Worm (Caenorhabditis elegans): Measurements from ENCODE around the gene H25P19.1.

The H25P19.1 gene

ce11 chrV:676090-676489 is 11.4 kb upstream of the H25P19.1 start:
- no peak for TF ChIP-seq W03F9.2 (tag; optimal IDR thresholded peaks at IDR 0.05)
- no peak for TF ChIP-seq him-1 (tag; optimal IDR thresholded peaks at IDR 0.05)
- TF ChIP-seq dao-5 (tag; optimal IDR thresholded peaks at IDR 0.05) = no peak

- TF ChIP-seq dao-5 (tag; optimal IDR thresholded peaks at IDR 0.05) (no peak), W03F9.2 (tag; optimal IDR thresholded peaks at IDR 0.05) (peak; percentile 4)
These were observed 10.9 kb upstream of the H25P19.1 start, which contains the start of the genes fbxa-72 and srx-21 for ce11 chrV:676550-677084. TSS of gene fbxa-72 (minus strand) at chrV:676753. TSS of gene srx-21 (plus strand) at chrV:677034.

- TF ChIP-seq W03F9.2 (tag; optimal IDR thresholded peaks at IDR 0.05) (no peak), him-1 (tag; optimal IDR thresholded peaks at IDR 0.05) (no peak), dao-5 (tag; optimal IDR thresholded peaks at IDR 0.05) (no peak)
These were observed 7.8 kb upstream of the H25P19.1 start, which contains the start of gene srx-22 for ce11 chrV:679663-680062. TSS of gene srx-22 (plus strand) at chrV:679963.

- TF ChIP-seq him-1 (tag; optimal IDR thresholded peaks at IDR 0.05) = no peak
- no peak for TF ChIP-seq W03F9.2 (tag; optimal IDR thresholded peaks at IDR 0.05)
- TF ChIP-seq dao-5 (tag; optimal IDR thresholded peaks at IDR 0.05) = no peak
These were observed 5.5 kb upstream of the H25P19.1 start, which contains the start of gene srx-23 for ce11 chrV:682031-682430. TSS of gene srx-23 (plus strand) at chrV:682331.

- TF ChIP-seq W03F9.2 (tag; optimal IDR thresholded peaks at IDR 0.05) (no peak), dao-5 (tag; optimal IDR thresholded peaks at IDR 0.05) (no peak), him-1 (tag; optimal IDR thresholded peaks at IDR 0.05) (no peak)
These were observed 3.6 kb upstream of the H25P19.1 start, which contains the start of gene F31F4.1 for ce11 chrV:683858-684257. TSS of gene F31F4.1 (plus strand) at chrV:684060.

- no peak for TF ChIP-seq him-1 (tag; optimal IDR thresholded peaks at IDR 0.05)
These were observed 2.1 kb downstream of the H25P19.1 start for ce11 chrV:689538-689937.

- TF ChIP-seq dao-5 (tag; optimal IDR thresholded peaks at IDR 0.05) (no peak), W03F9.2 (tag; optimal IDR thresholded peaks at IDR 0.05) (no peak), him-1 (tag; optimal IDR thresholded peaks at IDR 0.05) (no peak)
These were observed 5.4 kb downstream of the H25P19.1 start, which contains the start of gene srx-4 for ce11 chrV:692720-693422. TSS of gene srx-4 (minus strand) at chrV:692770.

- TF ChIP-seq him-1 (tag; optimal IDR thresholded peaks at IDR 0.05) (no peak), dao-5 (tag; optimal IDR thresholded peaks at IDR 0.05) (no peak), W03F9.2 (tag; optimal IDR thresholded peaks at IDR 0.05) (no peak)
These were observed 7.1 kb downstream of the H25P19.1 start, which contains the start of gene srj-53 for ce11 chrV:694625-695024. TSS of gene srj-53 (minus strand) at chrV:694725.

- TF ChIP-seq him-1 (tag; optimal IDR thresholded peaks at IDR 0.05) (no peak), dao-5 (tag; optimal IDR thresholded peaks at IDR 0.05) (no peak), W03F9.2 (tag; optimal IDR thresholded peaks at IDR 0.05) (no peak)
These were observed 8.4 kb downstream of the H25P19.1 start, which contains the start of gene srj-52 for ce11 chrV:695914-696313. TSS of gene srj-52 (minus strand) at chrV:696014.

ce11 chrV:699051-699450 is 11.6 kb downstream of the H25P19.1 start:
- no peak for TF ChIP-seq W03F9.2 (tag; optimal IDR thresholded peaks at IDR 0.05)
- TF ChIP-seq dao-5 (tag; optimal IDR thresholded peaks at IDR 0.05) = no peak
- TF ChIP-seq him-1 (tag; optimal IDR thresholded peaks at IDR 0.05) = no peak

- no peak for TF ChIP-seq W03F9.2 (tag; optimal IDR thresholded peaks at IDR 0.05)
- TF ChIP-seq him-1 (tag; optimal IDR thresholded peaks at IDR 0.05) = no peak
- no peak for TF ChIP-seq dao-5 (tag; optimal IDR thresholded peaks at IDR 0.05)
These were observed 12.1 kb downstream of the H25P19.1 start, which contains the start of the genes ugt-29 and srx-5 for ce11 chrV:699489-700129. TSS of gene ugt-29 (minus strand) at chrV:699589. TSS of gene srx-5 (plus strand) at chrV:700079.

ce11 chrV:702260-702659 is 14.8 kb downstream of the H25P19.1 start, which contains the start of gene srbc-37:
TSS of gene srbc-37 (plus strand) at chrV:702560.
- TF ChIP-seq him-1 (tag; optimal IDR thresholded peaks at IDR 0.05) (no peak), dao-5 (tag; optimal IDR thresholded peaks at IDR 0.05) (no peak), W03F9.2 (tag; optimal IDR thresholded peaks at IDR 0.05) (no peak)

ce11 chrV:706918-707317 is 19.4 kb downstream of the H25P19.1 start, which contains the start of gene srbc-38:
TSS of gene srbc-38 (plus strand) at chrV:707218.
- no peak for TF ChIP-seq him-1 (tag; optimal IDR thresholded peaks at IDR 0.05)
- TF ChIP-seq dao-5 (tag; optimal IDR thresholded peaks at IDR 0.05) = no peak
- TF ChIP-seq W03F9.2 (tag; optimal IDR thresholded peaks at IDR 0.05) = no peak

- no peak for TF ChIP-seq W03F9.2 (tag; optimal IDR thresholded peaks at IDR 0.05)
- TF ChIP-seq dao-5 (tag; optimal IDR thresholded peaks at IDR 0.05) = no peak
- no peak for TF ChIP-seq him-1 (tag; optimal IDR thresholded peaks at IDR 0.05)
These were observed 21.3 kb downstream of the H25P19.1 start, which contains the start of gene srbc-39 for ce11 chrV:708808-709207. TSS of gene srbc-39 (plus strand) at chrV:709108.

All from whole organism, L4/young adult.